Worm (Caenorhabditis elegans) whole organism, L4/young adult: ENCODE results near the gene sodh-2.

Source experiments
- W03F9.2 ChIP-seq: fragments of 150-350 bp; optimal IDR thresholded peaks from 2 replicates; lab custom pipeline; 2014; ENCODE audit warnings: missing biosample characterization, missing genetic modification characterization
- him-1 ChIP-seq: sonication (generic microtip); optimal IDR thresholded peaks from 2 replicates; lab custom pipeline; 2016; ENCODE audit warnings: missing genotype, missing genetic modification reagents, missing genetic modification characterization, missing compliant biosample characterization

DNA sequence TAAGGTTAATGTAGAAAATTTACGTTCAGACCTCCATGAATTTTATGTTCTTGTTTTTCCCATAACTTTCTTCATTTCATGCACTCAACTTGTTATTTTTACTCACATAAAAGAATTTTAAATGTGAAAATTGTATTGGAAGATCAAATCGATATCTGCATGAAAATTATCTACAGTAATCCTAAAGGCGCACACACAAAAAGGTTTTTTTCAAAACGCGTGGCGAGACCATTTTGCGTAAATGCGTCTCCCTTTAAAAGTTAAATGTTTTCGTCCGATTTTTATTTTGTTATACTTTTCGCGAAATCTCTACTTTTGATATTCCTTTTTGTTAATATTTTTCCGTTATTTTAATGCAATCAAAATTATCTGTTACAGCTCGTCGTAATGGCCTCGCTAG is 26.1 kb upstream of the sodh-2 start, which contains the start of gene R31.2:
- TF ChIP-seq W03F9.2 (tag; lab: Kevin White, UChicago), result no peak
- TF ChIP-seq him-1, result no peak
